Fruit fly (Drosophila melanogaster) Kc167 (cell line): ENCODE measurements around the gene dunk.

Source experiments
- Sin3A ChIP-seq: fragments of >200 bp; optimal IDR thresholded peaks from 2 replicates; lab custom pipeline; 2018; ENCODE audit warnings: missing external identifiers
- h ChIP-seq: fragments of >200 bp; optimal IDR thresholded peaks from 3 replicates; lab custom pipeline; 2018; ENCODE audit warnings: missing external identifiers
- insv ChIP-seq: fragments of >200 bp; optimal IDR thresholded peaks from 3 replicates; lab custom pipeline; 2018; ENCODE audit warnings: missing external identifiers

DNA sequence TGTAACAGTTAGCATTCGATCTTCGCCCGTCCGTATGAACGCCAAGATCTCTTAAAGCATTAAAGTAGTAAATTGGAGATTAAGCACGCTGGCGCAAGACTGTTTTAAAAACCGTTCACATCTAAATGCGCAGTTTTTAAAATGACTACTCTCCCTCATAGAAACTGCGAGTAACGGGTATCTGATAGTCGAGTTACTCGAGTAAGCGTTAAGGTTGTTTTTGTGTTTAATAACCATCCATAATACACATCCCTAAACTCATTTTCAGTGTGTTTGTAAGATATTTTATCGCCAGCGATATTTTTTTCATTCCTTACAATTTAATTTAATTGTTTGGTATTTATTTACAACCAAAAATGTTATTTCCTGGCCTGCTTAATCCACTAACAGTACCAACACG, 8.4 kb downstream of the dunk start:
- no peak for TF ChIP-seq Sin3A (lab: Kevin White, UChicago)
- TF ChIP-seq insv (lab: Kevin White, UChicago): no peak
- no peak for TF ChIP-seq h (lab: Kevin White, UChicago)
